Fruit fly (Drosophila melanogaster) whole organism, embryonic: ENCODE data around the gene CG13313.
A peak's percentile ranks its signal among the peaks of the same experiment; 100 is the strongest.

Experiments
- Ada2b ChIP-seq: fragments of 200-800 bp; sonication (Bioruptor generic); IDR thresholded peaks from 2 replicates; pipeline ENCODE4 v1.3.6; 2022; ENCODE audit warnings: missing biosample characterization, missing genetic modification characterization
- Adf1 ChIP-seq: fragments of 200-800 bp; sonication (Bioruptor generic); IDR thresholded peaks from 2 replicates; pipeline ENCODE4 v1.3.6; 2022; ENCODE audit warnings: missing biosample characterization, missing genetic modification characterization
- Atf-2 ChIP-seq: fragments of 200-800 bp; sonication (Bioruptor generic); optimal IDR thresholded peaks from 2 replicates; lab custom pipeline; 2016; ENCODE audit warnings: missing biosample characterization, missing genetic modification characterization
- CG10462 ChIP-seq: fragments of 200-800 bp; sonication (Bioruptor generic); optimal IDR thresholded peaks from 2 replicates; lab custom pipeline; 2016; ENCODE audit warnings: missing biosample characterization, missing genetic modification characterization
- CG11398 ChIP-seq: fragments of 200-800 bp; sonication (Bioruptor generic); optimal IDR thresholded peaks from 2 replicates; lab custom pipeline; 2016; ENCODE audit warnings: missing biosample characterization, missing genetic modification characterization
- CG11695 ChIP-seq: fragments of 200-800 bp; sonication (Bioruptor generic); IDR thresholded peaks from 3 replicates; pipeline ENCODE4 v1.3.6; 2022; ENCODE audit warnings: missing biosample characterization, missing genetic modification characterization
- CG12155 ChIP-seq: fragments of 200-800 bp; sonication (Bioruptor generic); optimal IDR thresholded peaks from 3 replicates; lab custom pipeline; 2016; ENCODE audit warnings: missing biosample characterization, missing genetic modification characterization
- CG12391 ChIP-seq: fragments of 200-800 bp; sonication (Bioruptor generic); optimal IDR thresholded peaks from 3 replicates; lab custom pipeline; 2018; ENCODE audit warnings: missing biosample characterization, mild to moderate bottlenecking, missing genetic modification characterization, moderate library complexity
- CG12659 ChIP-seq: fragments of 200-800 bp; sonication (Bioruptor generic); optimal IDR thresholded peaks from 3 replicates; lab custom pipeline; 2017; ENCODE audit warnings: mild to moderate bottlenecking, missing biosample characterization, missing genetic modification reagents, missing genetic modification characterization
- CG12769 ChIP-seq: fragments of 200-800 bp; sonication (Bioruptor generic); optimal IDR thresholded peaks from 2 replicates; lab custom pipeline; 2019; ENCODE audit warnings: missing biosample characterization, mild to moderate bottlenecking, missing genetic modification characterization, moderate library complexity
- CG13123 ChIP-seq: fragments of 200-800 bp; sonication (Bioruptor generic); optimal IDR thresholded peaks from 2 replicates; lab custom pipeline; 2016; ENCODE audit warnings: missing biosample characterization, missing genetic modification characterization
- CG15601 ChIP-seq: fragments of 200-800 bp; sonication (Bioruptor generic); optimal IDR thresholded peaks from 3 replicates; lab custom pipeline; 2019; ENCODE audit warnings: missing biosample characterization, mild to moderate bottlenecking, missing genetic modification characterization, moderate library complexity
- CG16863 ChIP-seq: fragments of 200-800 bp; sonication (Bioruptor generic); optimal IDR thresholded peaks from 3 replicates; lab custom pipeline; 2016; ENCODE audit warnings: missing biosample characterization, missing genetic modification characterization
- CG18262 ChIP-seq: fragments of 200-800 bp; optimal IDR thresholded peaks from 3 replicates; lab custom pipeline; 2019; ENCODE audit warnings: missing biosample characterization, mild to moderate bottlenecking, missing genetic modification characterization, moderate library complexity
- CG2120 ChIP-seq: fragments of 200-800 bp; sonication (Bioruptor generic); optimal IDR thresholded peaks from 3 replicates; lab custom pipeline; 2016; ENCODE audit warnings: missing biosample characterization, missing genetic modification characterization
- CG2712 ChIP-seq: fragments of 200-800 bp; optimal IDR thresholded peaks from 3 replicates; lab custom pipeline; 2019; ENCODE audit warnings: missing biosample characterization, mild to moderate bottlenecking, missing genetic modification characterization, moderate library complexity
- CG33213 ChIP-seq: fragments of 200-800 bp; sonication (Bioruptor generic); optimal IDR thresholded peaks from 3 replicates; lab custom pipeline; 2016; ENCODE audit warnings: missing biosample characterization, missing genetic modification characterization
- CG3847 ChIP-seq: fragments of 200-800 bp; sonication (Bioruptor generic); IDR thresholded peaks from 2 replicates; pipeline ENCODE4 v1.3.6; 2022; ENCODE audit warnings: missing biosample characterization, missing genetic modification characterization
- CG7556 ChIP-seq: fragments of 200-800 bp; sonication (Bioruptor generic); optimal IDR thresholded peaks from 2 replicates; lab custom pipeline; 2017; ENCODE audit warnings: missing biosample characterization, mild to moderate bottlenecking, missing genetic modification characterization
- CG7928 ChIP-seq: fragments of 200-800 bp; sonication (Bioruptor generic); optimal IDR thresholded peaks from 2 replicates; lab custom pipeline; 2017; ENCODE audit warnings: missing biosample characterization, mild to moderate bottlenecking, missing genetic modification characterization
- CG8281 ChIP-seq: fragments of 200-800 bp; sonication (Bioruptor generic); optimal IDR thresholded peaks from 2 replicates; lab custom pipeline; 2018; ENCODE audit warnings: missing biosample characterization, mild to moderate bottlenecking, missing genetic modification characterization, moderate library complexity
- CG9876 ChIP-seq: fragments of 200-800 bp; sonication (Bioruptor generic); optimal IDR thresholded peaks from 2 replicates; lab custom pipeline; 2016; ENCODE audit warnings: missing biosample characterization, missing genetic modification characterization
- CoRest ChIP-seq: fragments of 200-800 bp; sonication (Bioruptor generic); optimal IDR thresholded peaks from 3 replicates; lab custom pipeline; 2018; ENCODE audit warnings: missing biosample characterization, mild to moderate bottlenecking, missing genetic modification characterization, moderate library complexity
- D19A ChIP-seq: fragments of 200-800 bp; optimal IDR thresholded peaks from 3 replicates; lab custom pipeline; 2019; ENCODE audit warnings: missing biosample characterization, mild to moderate bottlenecking, missing genetic modification characterization, moderate library complexity
- Ets97D ChIP-seq: fragments of 200-800 bp; sonication (Bioruptor generic); optimal IDR thresholded peaks from 3 replicates; lab custom pipeline; 2016; ENCODE audit warnings: missing biosample characterization, missing genetic modification characterization
- HLH54F ChIP-seq: fragments of 200-800 bp; sonication (Bioruptor generic); optimal IDR thresholded peaks from 3 replicates; lab custom pipeline; 2016; ENCODE audit warnings: missing biosample characterization, missing genetic modification characterization
- Mrtf ChIP-seq: fragments of 200-800 bp; sonication (Bioruptor generic); IDR thresholded peaks from 3 replicates; pipeline ENCODE4 v1.3.6; 2022; ENCODE audit warnings: missing biosample characterization, missing genetic modification characterization
- Oli ChIP-seq: fragments of 200-800 bp; sonication (Bioruptor generic); optimal IDR thresholded peaks from 2 replicates; lab custom pipeline; 2018; ENCODE audit warnings: missing biosample characterization, mild to moderate bottlenecking, missing genetic modification characterization, moderate library complexity
- Scr ChIP-seq: fragments of 200-800 bp; sonication (Bioruptor generic); IDR thresholded peaks from 2 replicates; pipeline ENCODE4 v1.3.6; 2022; ENCODE audit warnings: missing biosample characterization, missing genetic modification characterization; ENCODE audit not compliant: partially characterized antibody
- Sry-β ChIP-seq: fragments of 200-800 bp; sonication (Bioruptor generic); optimal IDR thresholded peaks from 2 replicates; lab custom pipeline; 2018; ENCODE audit warnings: missing biosample characterization, mild to moderate bottlenecking, missing genetic modification characterization, moderate library complexity
- al ChIP-seq: fragments of 200-800 bp; sonication (Bioruptor generic); IDR thresholded peaks from 2 replicates; pipeline ENCODE4 v1.3.6; 2022; ENCODE audit warnings: missing biosample characterization, missing genetic modification characterization
- bbx ChIP-seq: fragments of 200-800 bp; sonication (Bioruptor generic); IDR thresholded peaks from 2 replicates; pipeline ENCODE4 v1.3.6; 2022; ENCODE audit warnings: missing biosample characterization, missing genetic modification characterization; ENCODE audit not compliant: partially characterized antibody
- caup ChIP-seq: fragments of 200-800 bp; sonication (Bioruptor generic); optimal IDR thresholded peaks from 3 replicates; lab custom pipeline; 2017; ENCODE audit warnings: missing biosample characterization, mild to moderate bottlenecking, missing genetic modification characterization, moderate library complexity; ENCODE audit not compliant: severe bottlenecking
- chinmo ChIP-seq: fragments of 200-800 bp; sonication (Bioruptor generic); IDR thresholded peaks from 4 replicates; pipeline ENCODE4 v1.3.6; 2022; ENCODE audit warnings: missing biosample characterization, missing genetic modification characterization; ENCODE audit not compliant: partially characterized antibody
- dpn ChIP-seq, 2 experiments: fragments of 200-800 bp; sonication (Bioruptor generic); optimal IDR thresholded peaks; 3 replicates each; lab custom pipeline; 2016; ENCODE audit warnings: missing biosample characterization in 2 of 2, missing genetic modification characterization in 2 of 2
- gcm ChIP-seq: fragments of 200-800 bp; sonication (Bioruptor generic); optimal IDR thresholded peaks from 2 replicates; lab custom pipeline; 2019; ENCODE audit warnings: missing biosample characterization, mild to moderate bottlenecking, missing genetic modification characterization, moderate library complexity
- grn ChIP-seq: fragments of 200-800 bp; sonication (Bioruptor generic); optimal IDR thresholded peaks from 3 replicates; lab custom pipeline; 2017; ENCODE audit warnings: missing biosample characterization, missing genetic modification characterization
- hbn ChIP-seq: fragments of 200-800 bp; sonication (Bioruptor generic); IDR thresholded peaks from 2 replicates; pipeline ENCODE4 v1.3.6; 2022; ENCODE audit warnings: missing biosample characterization, missing genetic modification characterization; ENCODE audit not compliant: partially characterized antibody
- ken ChIP-seq: fragments of 200-800 bp; sonication (Bioruptor generic); IDR thresholded peaks from 3 replicates; pipeline ENCODE4 v1.3.6; 2022; ENCODE audit warnings: missing biosample characterization, missing genetic modification characterization
- knrl ChIP-seq: fragments of 200-800 bp; sonication (Bioruptor generic); IDR thresholded peaks from 3 replicates; pipeline ENCODE4 v1.3.6; 2022; ENCODE audit warnings: missing biosample characterization, missing genetic modification characterization; ENCODE audit not compliant: partially characterized antibody
- lab ChIP-seq: fragments of 200-800 bp; sonication (Bioruptor generic); optimal IDR thresholded peaks from 3 replicates; lab custom pipeline; 2017; ENCODE audit warnings: missing biosample characterization, missing genetic modification characterization, mild to moderate bottlenecking, moderate library complexity, missing genetic modification reagents
- lmd ChIP-seq: fragments of 200-800 bp; sonication (Bioruptor generic); IDR thresholded peaks from 2 replicates; pipeline ENCODE4 v1.3.6; 2022; ENCODE audit warnings: missing biosample characterization, missing genetic modification characterization
- sima ChIP-seq: fragments of 200-800 bp; sonication (Bioruptor generic); optimal IDR thresholded peaks from 2 replicates; lab custom pipeline; 2016; ENCODE audit warnings: missing biosample characterization, missing genetic modification characterization
- sug ChIP-seq: fragments of 200-800 bp; optimal IDR thresholded peaks from 2 replicates; lab custom pipeline; 2019; ENCODE audit warnings: missing biosample characterization, mild to moderate bottlenecking, missing genetic modification characterization, moderate library complexity
- tin ChIP-seq: fragments of 200-800 bp; sonication (Bioruptor generic); optimal IDR thresholded peaks from 3 replicates; lab custom pipeline; 2016; ENCODE audit warnings: missing biosample characterization, missing genetic modification characterization
- tx ChIP-seq: fragments of 200-800 bp; sonication (Bioruptor generic); optimal IDR thresholded peaks from 2 replicates; lab custom pipeline; 2016; ENCODE audit warnings: missing biosample characterization, missing genetic modification characterization
- vnd ChIP-seq: fragments of 200-800 bp; sonication (Bioruptor generic); IDR thresholded peaks from 3 replicates; pipeline ENCODE4 v1.3.6; 2022; ENCODE audit warnings: missing biosample characterization, missing genetic modification characterization; ENCODE audit not compliant: partially characterized antibody
- vvl ChIP-seq: fragments of 200-800 bp; sonication (Bioruptor generic); IDR thresholded peaks from 2 replicates; pipeline ENCODE4 v1.3.6; 2022; ENCODE audit warnings: missing biosample characterization, missing genetic modification characterization
- yki ChIP-seq: fragments of >200 bp; optimal IDR thresholded peaks from 3 replicates; lab custom pipeline; 2018
- zen2 ChIP-seq: fragments of 200-800 bp; sonication (Bioruptor generic); IDR thresholded peaks from 3 replicates; pipeline ENCODE4 v1.3.6; 2022; ENCODE audit warnings: missing biosample characterization, missing genetic modification characterization; ENCODE audit not compliant: partially characterized antibody

CG13313 gene

dm6 chr3L:8997686-8998239 is 39.1 kb downstream of the CG13313 start, which contains the start of the genes smg and CG5087 (continued):
- TF ChIP-seq CG2712, result peak; percentile 64
- no peak for TF ChIP-seq Mrtf (GFP tag; lab: Robert Waterston, UW)
- peak; percentile 70 for TF ChIP-seq CG3847 (GFP tag; lab: Robert Waterston, UW)
- peak; percentile 40 for TF ChIP-seq CG16863 (GFP tag; lab: Kevin White, UChicago)
- peak; percentile 44 for TF ChIP-seq CG12155 (GFP tag; lab: Kevin White, UChicago)
- peak; percentile 42 for TF ChIP-seq tin (GFP tag; lab: Kevin White, UChicago)
- peak; percentile 56 for TF ChIP-seq CG12391 (tag; lab: Kevin White, UChicago)
- peak; percentile 85 for TF ChIP-seq vvl (GFP tag; lab: Robert Waterston, UW)
- TF ChIP-seq gcm (GFP tag; lab: Kevin White, UChicago), result no peak
- peak; percentile 94 for TF ChIP-seq Ets97D (GFP tag; lab: Kevin White, UChicago)
- TF ChIP-seq CG8281 (tag; lab: Kevin White, UChicago), result no peak
- TF ChIP-seq Sry-β, result peak; percentile 79
- peak; percentile 67 for TF ChIP-seq knrl (GFP tag; lab: Robert Waterston, UW)
- TF ChIP-seq hbn (GFP tag; lab: Robert Waterston, UW), result peak; percentile 54
- peak; percentile 33 for TF ChIP-seq tx
- TF ChIP-seq Adf1 (GFP tag; lab: Robert Waterston, UW), result 0 out of 2 replicates have a peak, but pooled peaks have one; percentile 6
- no peak for TF ChIP-seq CG7556 (GFP tag; lab: Kevin White, UChicago)
- peak; percentile 72 for TF ChIP-seq CG2120 (GFP tag; lab: Kevin White, UChicago)
- TF ChIP-seq Scr, result peak; percentile 59
- TF ChIP-seq CG33213 (GFP tag; lab: Kevin White, UChicago), result peak; percentile 93
- TF ChIP-seq CoRest (tag; lab: Kevin White, UChicago), result peak; percentile 62
- no peak for TF ChIP-seq yki (lab: Kevin White, UChicago)
- no peak for TF ChIP-seq Oli
- no peak for TF ChIP-seq lab (GFP tag; lab: Kevin White, UChicago)
- TF ChIP-seq lmd (GFP tag; lab: Robert Waterston, UW), result peak; percentile 19; the same call in 1 of the 2 replicates
- TF ChIP-seq HLH54F (GFP tag; lab: Kevin White, UChicago), result peak; percentile 61
- peak; percentile 86; the same call in 3 of the 4 replicates for TF ChIP-seq chinmo (GFP tag; lab: Robert Waterston, UW)
- TF ChIP-seq CG12659 (GFP tag; lab: Kevin White, UChicago), result peak; percentile 89
- TF ChIP-seq grn (GFP tag; lab: Kevin White, UChicago), result no peak
- peak; percentile 6 for TF ChIP-seq D19A (tag; lab: Kevin White, UChicago)
- TF ChIP-seq CG7928 (GFP tag; lab: Kevin White, UChicago), result peak; percentile 42
- peak; percentile 30; the same call in 1 of the 3 replicates for TF ChIP-seq vnd
- TF ChIP-seq Ada2b (GFP tag; lab: Robert Waterston, UW), result no peak
- TF ChIP-seq al (GFP tag; lab: Robert Waterston, UW), result peak; percentile 27; the same call in 1 of the 2 replicates
- TF ChIP-seq sug (tag; lab: Kevin White, UChicago), result peak; percentile 50
- TF ChIP-seq caup, result no peak
- no peak for TF ChIP-seq sima
- TF ChIP-seq CG15601, result peak; percentile 53
- TF ChIP-seq CG13123 (GFP tag; lab: Kevin White, UChicago), result peak; percentile 1
- TF ChIP-seq dpn (GFP tag; optimal IDR thresholded peaks at IDR 0.05; lab: Kevin White, UChicago), result peak; percentile 49 to 73
- TF ChIP-seq CG12769, result peak; percentile 76
- peak; percentile 25 for TF ChIP-seq CG18262 (tag; lab: Kevin White, UChicago)
- peak; percentile 71 for TF ChIP-seq bbx (GFP tag; lab: Robert Waterston, UW)
- TF ChIP-seq ken (GFP tag; lab: Robert Waterston, UW), result peak; percentile 70
- no peak for TF ChIP-seq zen2 (GFP tag; lab: Robert Waterston, UW)
- TF ChIP-seq CG11398 (GFP tag; lab: Kevin White, UChicago), result peak; percentile 56
- peak; percentile 18 for TF ChIP-seq Atf-2 (GFP tag; lab: Kevin White, UChicago)
- TF ChIP-seq CG10462 (GFP tag; lab: Kevin White, UChicago), result no peak
- TF ChIP-seq CG11695 (GFP tag; lab: Robert Waterston, UW), result no peak
- peak; percentile 46 for TF ChIP-seq CG9876 (GFP tag; lab: Kevin White, UChicago)
